Worm (Caenorhabditis elegans) whole organism, L4/young adult: ENCODE data around the gene nhr-163.

ENCODE experiments used
- W03F9.2 ChIP-seq: fragments of 150-350 bp; optimal IDR thresholded peaks from 2 replicates; lab custom pipeline; 2014; ENCODE audit warnings: missing biosample characterization, missing genetic modification characterization
- dao-5 ChIP-seq: sonication (generic microtip); optimal IDR thresholded peaks from 2 replicates; lab custom pipeline; 2016; ENCODE audit warnings: missing genotype, missing genetic modification characterization, moderate library complexity, missing compliant biosample characterization
- him-1 ChIP-seq: sonication (generic microtip); optimal IDR thresholded peaks from 2 replicates; lab custom pipeline; 2016; ENCODE audit warnings: missing genotype, missing genetic modification reagents, missing genetic modification characterization, missing compliant biosample characterization

ce11 chrV:7009461-7009860, 23.6 kb upstream of the nhr-163 start, which contains the start of gene C33G8.2:
- TF ChIP-seq him-1 (no peak), W03F9.2 (tag; lab: Kevin White, UChicago) (no peak), dao-5 (tag; lab: Kevin White, UChicago) (no peak)
